Worm (Caenorhabditis elegans) whole organism, L4/young adult: ENCODE data around the gene R148.8.

ENCODE experiments used
- W03F9.2 ChIP-seq: fragments of 150-350 bp; optimal IDR thresholded peaks from 2 replicates; lab custom pipeline; 2014; ENCODE audit warnings: missing biosample characterization, missing genetic modification characterization
- dao-5 ChIP-seq: sonication (generic microtip); optimal IDR thresholded peaks from 2 replicates; lab custom pipeline; 2016; ENCODE audit warnings: missing genotype, missing genetic modification characterization, moderate library complexity, missing compliant biosample characterization
- him-1 ChIP-seq: sonication (generic microtip); optimal IDR thresholded peaks from 2 replicates; lab custom pipeline; 2016; ENCODE audit warnings: missing genotype, missing genetic modification reagents, missing genetic modification characterization, missing compliant biosample characterization

- no peak for TF ChIP-seq dao-5
- no peak for TF ChIP-seq him-1 (tag; lab: Kevin White, UChicago)
- TF ChIP-seq W03F9.2 (tag; lab: Kevin White, UChicago): no peak
Measured at ce11 chrIII:3185232-3185631, 6.1 kb upstream of the R148.8 start.
